Fruit fly (Drosophila melanogaster): ENCODE data around the gene CG14218.

Gene CG14218

DNA sequence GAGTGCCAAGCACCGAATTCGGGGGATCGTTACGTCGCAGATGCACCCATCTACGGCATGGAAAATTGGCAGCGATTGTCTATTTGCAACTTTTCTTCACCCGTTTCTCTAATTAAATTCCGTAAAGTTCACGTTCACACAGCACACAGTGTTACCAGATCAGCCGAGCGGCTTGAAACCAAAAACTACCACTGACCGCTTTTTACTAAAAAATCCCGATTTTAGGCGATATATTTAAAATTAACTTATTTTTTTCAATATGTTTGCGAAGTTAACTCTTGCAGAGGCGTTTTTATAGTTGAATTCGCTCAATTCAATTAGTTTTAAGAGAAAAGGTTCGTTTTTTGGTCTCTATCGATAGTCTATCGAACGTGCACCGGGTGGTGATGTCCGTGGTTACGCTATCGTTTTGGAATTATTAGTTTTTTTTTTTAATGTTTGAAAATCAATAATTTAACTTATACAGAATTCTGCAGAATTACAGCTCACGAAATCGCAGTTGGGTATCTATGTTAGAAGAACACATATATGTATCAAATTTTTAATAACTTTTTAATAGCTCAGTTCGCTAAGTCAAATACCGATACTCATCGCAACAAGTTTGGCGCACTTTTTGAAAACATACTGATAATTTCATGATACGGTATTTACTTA, 2.0 kb downstream of the CG14218 start, which contains the start of gene Tao:
Gene Tao (minus strand): TSS at position 153 of the 654 bp plus-strand sequence.
- TF ChIP-seq Myc (optimal IDR thresholded peaks at IDR 0.05) (no peak), h (optimal IDR thresholded peaks at IDR 0.05) (no peak), ttk (optimal IDR thresholded peaks at IDR 0.05) (no peak), psq (optimal IDR thresholded peaks at IDR 0.05) (no peak), Sin3A (optimal IDR thresholded peaks at IDR 0.05) (no peak), insv (optimal IDR thresholded peaks at IDR 0.05) (no peak)

dm6 chrX:19578908-19579647, 2.7 kb downstream of the CG14218 start:
- no peak for TF ChIP-seq Sin3A (optimal IDR thresholded peaks at IDR 0.05)
- TF ChIP-seq insv (optimal IDR thresholded peaks at IDR 0.05), result no peak
- no peak for TF ChIP-seq h (optimal IDR thresholded peaks at IDR 0.05)
- TF ChIP-seq psq (optimal IDR thresholded peaks at IDR 0.05), result no peak
- no peak for TF ChIP-seq ttk (optimal IDR thresholded peaks at IDR 0.05)
- TF ChIP-seq Myc (optimal IDR thresholded peaks at IDR 0.05), result no peak

DNA sequence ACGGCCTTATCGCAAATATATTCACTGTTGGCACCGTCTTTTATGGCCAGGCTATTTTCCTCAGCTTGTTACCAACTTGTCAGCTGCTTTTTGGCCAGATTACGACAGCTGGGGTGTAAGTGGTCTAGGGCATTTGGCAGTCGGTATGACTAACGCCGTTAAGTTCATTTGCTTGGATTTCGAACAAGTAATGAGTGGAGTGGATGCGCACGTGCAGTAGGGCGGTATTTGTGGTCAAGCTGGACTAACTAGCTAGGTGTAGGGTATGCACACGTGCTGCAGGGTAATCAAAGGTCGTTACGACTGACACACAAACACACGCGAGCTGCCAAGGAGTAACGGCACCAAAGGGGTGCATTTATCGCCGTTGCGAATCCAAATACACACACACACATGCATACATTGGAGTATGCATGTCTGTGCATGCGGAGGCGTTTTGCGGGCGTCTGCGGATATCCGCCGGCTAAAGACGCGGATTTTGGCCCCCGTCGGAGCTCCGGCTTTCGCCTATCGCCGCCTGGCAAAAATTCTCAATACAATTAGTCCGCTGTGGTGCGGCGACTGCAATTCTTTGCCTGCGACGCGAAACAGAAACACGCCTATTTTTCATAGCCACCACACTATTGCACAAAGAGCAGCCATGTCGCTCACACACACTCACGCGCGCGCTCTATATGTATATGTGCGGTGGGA, 3.7 kb downstream of the CG14218 start:
- no peak for TF ChIP-seq insv (optimal IDR thresholded peaks at IDR 0.05)
- TF ChIP-seq h (optimal IDR thresholded peaks at IDR 0.05), result no peak
- no peak for TF ChIP-seq psq (optimal IDR thresholded peaks at IDR 0.05)
- TF ChIP-seq ttk (optimal IDR thresholded peaks at IDR 0.05), result peak; percentile 6
- no peak for TF ChIP-seq Sin3A (optimal IDR thresholded peaks at IDR 0.05)

dm6 chrX:19573687-19574086, 8.1 kb downstream of the CG14218 start:
- no peak for TF ChIP-seq Myc (optimal IDR thresholded peaks at IDR 0.05)
- TF ChIP-seq ttk (optimal IDR thresholded peaks at IDR 0.05), result no peak
- TF ChIP-seq Sin3A (optimal IDR thresholded peaks at IDR 0.05), result no peak
- TF ChIP-seq h (optimal IDR thresholded peaks at IDR 0.05), result no peak
- no peak for TF ChIP-seq psq (optimal IDR thresholded peaks at IDR 0.05)
- TF ChIP-seq insv (optimal IDR thresholded peaks at IDR 0.05), result no peak

DNA sequence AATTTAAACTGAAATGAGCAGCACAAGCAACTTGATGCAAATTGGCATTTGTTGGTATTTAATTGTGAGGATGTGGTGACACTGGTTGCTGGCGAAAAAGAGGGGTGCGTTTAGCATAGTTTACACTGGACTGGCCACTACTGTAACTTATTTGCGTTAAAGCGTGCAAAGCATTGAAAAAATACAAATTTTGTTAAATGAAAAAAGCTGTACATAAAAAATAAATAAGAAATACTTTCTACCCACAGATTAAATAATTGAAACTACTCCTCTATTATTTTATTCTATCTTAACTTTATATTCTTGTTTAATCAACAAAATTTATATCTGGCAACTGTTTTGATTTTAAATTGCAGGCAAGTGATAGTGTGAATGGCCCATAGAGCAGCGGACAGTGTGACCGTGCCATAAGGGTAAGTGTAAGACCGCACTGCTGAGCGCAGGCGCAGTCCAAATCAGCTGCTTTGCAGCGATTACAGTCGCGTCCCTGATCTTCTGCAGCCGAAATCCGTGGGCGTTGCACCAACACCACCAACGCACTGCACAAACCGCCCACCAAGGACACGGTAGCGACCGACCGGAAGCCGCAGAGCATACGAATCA, 16.0 kb downstream of the CG14218 start, which contains the start of the genes Grip84 and car:
Gene Grip84 (minus strand): TSS at position 51 of the 603 bp plus-strand sequence.
Gene car (plus strand): TSS at position 306 of the 603 bp plus-strand sequence.
- TF ChIP-seq insv (optimal IDR thresholded peaks at IDR 0.05) (no peak), psq (optimal IDR thresholded peaks at IDR 0.05) (no peak), ttk (optimal IDR thresholded peaks at IDR 0.05) (no peak), h (optimal IDR thresholded peaks at IDR 0.05) (no peak)

DNA sequence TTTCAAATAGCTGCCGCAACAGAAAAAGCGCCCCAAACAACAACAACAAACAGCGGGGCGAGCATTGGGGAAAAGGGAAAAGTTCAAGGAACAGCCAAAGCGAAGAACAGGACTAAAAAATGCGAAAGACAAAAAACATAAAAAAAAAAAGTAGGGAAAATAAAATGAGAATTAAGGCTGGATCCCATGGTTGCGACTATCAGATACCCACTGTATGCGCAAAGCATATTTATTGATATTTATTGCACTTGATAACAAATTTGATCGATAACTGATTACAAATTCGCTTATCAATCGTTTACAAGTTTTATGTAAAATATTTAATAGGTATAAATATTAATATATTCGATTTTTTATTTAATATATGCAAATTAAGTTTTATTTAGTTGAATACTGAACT, 32.2 kb downstream of the CG14218 start:
- TF ChIP-seq psq (optimal IDR thresholded peaks at IDR 0.05), result no peak

dm6 chrX:19548438-19548837, 33.3 kb downstream of the CG14218 start:
- TF ChIP-seq Myc (optimal IDR thresholded peaks at IDR 0.05) (no peak), h (optimal IDR thresholded peaks at IDR 0.05) (no peak), Sin3A (optimal IDR thresholded peaks at IDR 0.05) (no peak), insv (optimal IDR thresholded peaks at IDR 0.05) (no peak), ttk (optimal IDR thresholded peaks at IDR 0.05) (no peak), psq (optimal IDR thresholded peaks at IDR 0.05) (no peak)

dm6 chrX:19547382-19547781, 34.4 kb downstream of the CG14218 start, which contains the start of gene CG32532:
Gene CG32532 (minus strand): TSS chrX:19547482.
- TF ChIP-seq Sin3A (optimal IDR thresholded peaks at IDR 0.05) (no peak), insv (optimal IDR thresholded peaks at IDR 0.05) (no peak), ttk (optimal IDR thresholded peaks at IDR 0.05) (no peak), psq (optimal IDR thresholded peaks at IDR 0.05) (no peak), Myc (optimal IDR thresholded peaks at IDR 0.05) (no peak), h (optimal IDR thresholded peaks at IDR 0.05) (no peak)

- TF ChIP-seq insv (optimal IDR thresholded peaks at IDR 0.05), result no peak
- TF ChIP-seq psq (optimal IDR thresholded peaks at IDR 0.05), result no peak
- TF ChIP-seq h (optimal IDR thresholded peaks at IDR 0.05), result no peak
- TF ChIP-seq Myc (optimal IDR thresholded peaks at IDR 0.05), result no peak
- no peak for TF ChIP-seq Sin3A (optimal IDR thresholded peaks at IDR 0.05)
- no peak for TF ChIP-seq ttk (optimal IDR thresholded peaks at IDR 0.05)
Observed at dm6 chrX:19546658-19547038, 35.1 kb downstream of the CG14218 start.

DNA sequence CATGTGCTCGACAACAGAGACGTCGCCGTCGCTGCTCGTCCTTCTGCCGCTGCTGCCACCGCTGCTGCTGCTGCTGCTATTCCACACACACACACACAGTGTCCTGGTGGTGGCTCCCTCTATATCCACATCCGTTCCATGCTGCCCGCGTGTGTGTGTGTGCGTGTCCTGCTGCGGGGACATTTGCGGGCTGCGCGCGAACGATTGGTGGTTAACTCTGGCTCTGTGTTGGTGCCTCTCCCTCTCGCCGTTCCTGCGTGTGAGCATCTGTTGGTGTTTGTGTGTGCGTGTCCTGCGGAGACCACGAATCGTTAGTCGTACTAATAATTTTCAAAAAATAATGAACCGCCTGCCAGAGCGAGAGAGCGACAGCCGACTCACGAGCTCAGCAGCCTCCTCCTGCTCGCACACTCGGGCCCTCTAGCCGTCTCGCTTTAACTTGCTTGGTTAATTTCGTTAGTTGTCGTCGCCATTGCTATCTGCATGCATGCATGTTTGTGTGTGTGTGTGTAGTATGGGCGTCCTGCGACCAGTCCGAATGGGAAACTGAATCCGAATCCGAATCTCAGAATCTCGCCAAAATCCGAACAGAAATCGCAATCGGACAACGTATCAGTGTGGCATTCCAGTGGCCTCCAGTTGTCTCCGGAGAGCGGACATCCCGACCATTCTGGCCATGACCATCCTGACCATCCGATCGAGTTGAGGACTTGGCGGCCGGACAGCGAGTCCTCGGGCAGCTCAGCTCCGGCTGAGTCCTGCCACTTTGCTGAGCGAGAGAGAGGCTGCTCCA, 35.7 kb downstream of the CG14218 start:
- no peak for TF ChIP-seq Sin3A (optimal IDR thresholded peaks at IDR 0.05)
- TF ChIP-seq ttk (optimal IDR thresholded peaks at IDR 0.05), result no peak
- TF ChIP-seq insv (optimal IDR thresholded peaks at IDR 0.05), result no peak

dm6 chrX:19535394-19535793, 46.4 kb downstream of the CG14218 start:
- TF ChIP-seq psq (optimal IDR thresholded peaks at IDR 0.05) (no peak), h (optimal IDR thresholded peaks at IDR 0.05) (no peak), ttk (optimal IDR thresholded peaks at IDR 0.05) (no peak), Sin3A (optimal IDR thresholded peaks at IDR 0.05) (no peak), Myc (optimal IDR thresholded peaks at IDR 0.05) (no peak), insv (optimal IDR thresholded peaks at IDR 0.05) (no peak)
